Fruit fly (Drosophila melanogaster): ENCODE measurements around the gene Dic61B.
A peak's percentile ranks its signal among the peaks of the same experiment; 100 is the strongest.

dm6 chr3L:136591-137280 lies 15.7 kb downstream of the Dic61B start:
- TF ChIP-seq achi (GFP tag; optimal IDR thresholded peaks at IDR 0.05) (no peak), Met (GFP tag; optimal IDR thresholded peaks at IDR 0.05) (no peak), CG6163 (GFP tag; IDR thresholded peaks at IDR 0.05) (0 out of 3 replicates have a peak, but pooled peaks have one; percentile 26), Hr4 (GFP tag; optimal IDR thresholded peaks at IDR 0.05) (no peak), CG32006 (GFP tag; optimal IDR thresholded peaks at IDR 0.05) (no peak), Hr39 (GFP tag; optimal IDR thresholded peaks at IDR 0.05) (no peak), fkh (GFP tag; optimal IDR thresholded peaks at IDR 0.05) (no peak)

Measured in whole organism, prepupa.